Fruit fly (Drosophila melanogaster) whole organism, prepupa: Measurements from ENCODE around the gene CG9426.

ENCODE experiments used
- CG10631 ChIP-seq: fragments of 200-800 bp; sonication (Bioruptor generic); optimal IDR thresholded peaks from 2 replicates; lab custom pipeline; 2016; ENCODE audit warnings: missing biosample characterization, missing genetic modification characterization
- CG11294 ChIP-seq: fragments of 200-800 bp; sonication (Bioruptor generic); IDR thresholded peaks from 2 replicates; pipeline ENCODE4 v1.3.6; 2022; ENCODE audit warnings: missing biosample characterization, missing genetic modification characterization
- CG15336 ChIP-seq: fragments of 200-800 bp; sonication (Bioruptor generic); IDR thresholded peaks from 2 replicates; pipeline ENCODE4 v1.3.6; 2022; ENCODE audit warnings: missing biosample characterization, missing genetic modification characterization
- CG1621 ChIP-seq: fragments of 200-800 bp; sonication (Bioruptor generic); optimal IDR thresholded peaks from 3 replicates; lab custom pipeline; 2018; ENCODE audit warnings: missing biosample characterization, mild to moderate bottlenecking, missing genetic modification characterization
- CG31627 ChIP-seq: fragments of 200-800 bp; sonication (Bioruptor generic); optimal IDR thresholded peaks from 3 replicates; lab custom pipeline; 2016; ENCODE audit warnings: missing biosample characterization, missing genetic modification characterization
- CG32006 ChIP-seq: fragments of 200-800 bp; sonication (Bioruptor generic); optimal IDR thresholded peaks from 3 replicates; lab custom pipeline; 2017; ENCODE audit warnings: missing biosample characterization, mild to moderate bottlenecking, missing genetic modification characterization
- CG34406 ChIP-seq: fragments of 200-800 bp; sonication (Bioruptor generic); optimal IDR thresholded peaks from 3 replicates; lab custom pipeline; 2016; ENCODE audit warnings: missing biosample characterization, missing genetic modification characterization
- CG4318 ChIP-seq: fragments of 200-800 bp; sonication (Bioruptor generic); optimal IDR thresholded peaks from 3 replicates; lab custom pipeline; 2017; ENCODE audit warnings: missing biosample characterization, mild to moderate bottlenecking, missing genetic modification characterization
- CG6163 ChIP-seq: fragments of 200-800 bp; sonication (Bioruptor generic); IDR thresholded peaks from 3 replicates; pipeline ENCODE4 v1.3.6; 2022; ENCODE audit warnings: missing biosample characterization, missing genetic modification characterization
- CG6276 ChIP-seq: fragments of 200-800 bp; sonication (Bioruptor generic); optimal IDR thresholded peaks from 2 replicates; lab custom pipeline; 2017; ENCODE audit warnings: missing biosample characterization, mild to moderate bottlenecking, missing genetic modification characterization
- CG6854 ChIP-seq: fragments of 200-800 bp; sonication (Bioruptor generic); optimal IDR thresholded peaks from 2 replicates; lab custom pipeline; 2017; ENCODE audit warnings: missing biosample characterization, mild to moderate bottlenecking, missing genetic modification characterization
- CG7368 ChIP-seq: fragments of 200-800 bp; sonication (Bioruptor generic); optimal IDR thresholded peaks from 3 replicates; lab custom pipeline; 2016; ENCODE audit warnings: missing biosample characterization, missing genetic modification characterization
- CG8119 ChIP-seq: fragments of 200-800 bp; sonication (Bioruptor generic); IDR thresholded peaks from 3 replicates; pipeline ENCODE4 v1.3.6; 2022; ENCODE audit warnings: missing biosample characterization, missing genetic modification characterization
- CG9139 ChIP-seq: fragments of 200-800 bp; sonication (Bioruptor generic); optimal IDR thresholded peaks from 3 replicates; lab custom pipeline; 2017; ENCODE audit warnings: missing biosample characterization, mild to moderate bottlenecking, missing genetic modification characterization
- Eip78C ChIP-seq: fragments of 200-800 bp; sonication (Bioruptor generic); peaks from one replicate; lab custom pipeline; 2016; ENCODE audit warnings: missing biosample characterization, missing genetic modification characterization
- Gug ChIP-seq: fragments of 200-800 bp; sonication (Bioruptor generic); IDR thresholded peaks from 2 replicates; pipeline ENCODE4 v1.3.6; 2022; ENCODE audit warnings: missing biosample characterization, missing genetic modification characterization
- Lpt ChIP-seq: fragments of 200-800 bp; sonication (Bioruptor generic); optimal IDR thresholded peaks from 3 replicates; lab custom pipeline; 2016; ENCODE audit warnings: missing biosample characterization, missing genetic modification characterization
- Sox15 ChIP-seq: fragments of 200-800 bp; sonication (Bioruptor generic); optimal IDR thresholded peaks from 3 replicates; lab custom pipeline; 2016; ENCODE audit warnings: missing biosample characterization, missing genetic modification characterization
- achi ChIP-seq: fragments of 200-800 bp; sonication (Bioruptor generic); optimal IDR thresholded peaks from 3 replicates; lab custom pipeline; 2016; ENCODE audit warnings: missing biosample characterization, missing genetic modification characterization
- dac ChIP-seq: fragments of 200-800 bp; sonication (Bioruptor generic); optimal IDR thresholded peaks from 2 replicates; lab custom pipeline; 2017; ENCODE audit warnings: missing biosample characterization, mild to moderate bottlenecking, missing genetic modification characterization
- dsx ChIP-seq: fragments of 200-800 bp; optimal IDR thresholded peaks from 3 replicates; lab custom pipeline; 2019; ENCODE audit warnings: missing biosample characterization, mild to moderate bottlenecking, missing genetic modification characterization, moderate library complexity; ENCODE audit not compliant: poor library complexity, severe bottlenecking
- eg ChIP-seq: fragments of 200-800 bp; sonication (Bioruptor generic); IDR thresholded peaks from 3 replicates; pipeline ENCODE4 v1.3.6; 2022; ENCODE audit warnings: missing biosample characterization, missing genetic modification characterization
- fkh ChIP-seq: fragments of 200-800 bp; sonication (Bioruptor generic); optimal IDR thresholded peaks from 3 replicates; lab custom pipeline; 2017; ENCODE audit warnings: missing biosample characterization, mild to moderate bottlenecking, missing genetic modification characterization, moderate library complexity
- lz ChIP-seq: fragments of 200-800 bp; sonication (Bioruptor generic); optimal IDR thresholded peaks from 3 replicates; lab custom pipeline; 2016; ENCODE audit warnings: missing biosample characterization, missing genetic modification characterization
- pdm3 ChIP-seq: fragments of 200-800 bp; sonication (Bioruptor generic); optimal IDR thresholded peaks from 3 replicates; lab custom pipeline; 2016; ENCODE audit warnings: missing biosample characterization, missing genetic modification characterization
- salr ChIP-seq, 2 experiments: fragments of 200-800 bp; sonication (Bioruptor generic); optimal IDR thresholded peaks; 3 replicates each; lab custom pipeline; 2016 to 2018; ENCODE audit warnings: missing biosample characterization in 2 of 2, missing genetic modification characterization in 2 of 2, mild to moderate bottlenecking in 1 of 2
- ss ChIP-seq, 2 experiments: fragments of 200-800 bp; sonication (Bioruptor generic); optimal IDR thresholded peaks; 2 replicates in 1 of 2; 3 replicates in 1 of 2; lab custom pipeline; 2017 to 2018; ENCODE audit warnings: mild to moderate bottlenecking in 2 of 2, missing biosample characterization in 2 of 2, missing genetic modification characterization in 2 of 2, moderate library complexity in 1 of 2
- svp ChIP-seq: fragments of 200-800 bp; sonication (Bioruptor generic); peaks from one replicate; lab custom pipeline; 2016; ENCODE audit warnings: missing biosample characterization, missing genetic modification characterization
- topi ChIP-seq: fragments of 200-800 bp; sonication (Bioruptor generic); optimal IDR thresholded peaks from 3 replicates; lab custom pipeline; 2016; ENCODE audit warnings: missing biosample characterization, missing genetic modification characterization
- vri ChIP-seq: fragments of 200-800 bp; sonication (Bioruptor generic); optimal IDR thresholded peaks from 3 replicates; lab custom pipeline; 2016; ENCODE audit warnings: missing biosample characterization, mild to moderate bottlenecking, missing genetic modification characterization

The CG9426 gene

dm6 chr2L:13245855-13246645 is 26.3 kb upstream of the CG9426 start, which contains the start of gene CG16820:
Gene CG16820, plus strand, starts transcription at chr2L:13246232.
- TF ChIP-seq Lpt = peak; percentile 57
- no peak for TF ChIP-seq vri (GFP tag; lab: Kevin White, UChicago)
- TF ChIP-seq CG9139 (GFP tag; lab: Kevin White, UChicago) = no peak
- no peak for TF ChIP-seq lz (GFP tag; lab: Kevin White, UChicago)
- no peak for TF ChIP-seq ss (GFP tag; optimal IDR thresholded peaks at IDR 0.05; lab: Kevin White, UChicago)
- no peak for TF ChIP-seq CG6854 (GFP tag; lab: Kevin White, UChicago)
- 0 out of 3 replicates have a peak, but pooled peaks have one; percentile 50 for TF ChIP-seq CG6163 (GFP tag; lab: Robert Waterston, UW)
- no peak for TF ChIP-seq CG31627 (GFP tag; lab: Kevin White, UChicago)
- TF ChIP-seq CG6276 = peak; percentile 75
- no peak for TF ChIP-seq CG32006 (GFP tag; lab: Kevin White, UChicago)
- no peak for TF ChIP-seq fkh (GFP tag; lab: Kevin White, UChicago)
- peak; percentile 15 for TF ChIP-seq dac (GFP tag; lab: Kevin White, UChicago)
- TF ChIP-seq CG11294 (GFP tag; lab: Robert Waterston, UW) = no peak
- TF ChIP-seq dsx (GFP tag; lab: Kevin White, UChicago) = no peak
- TF ChIP-seq CG8119 (GFP tag; lab: Robert Waterston, UW) = peak; percentile 84
- peak; percentile 80 for TF ChIP-seq CG15336 (GFP tag; lab: Robert Waterston, UW)
- no peak for TF ChIP-seq CG34406 (GFP tag; lab: Kevin White, UChicago)
- peak; percentile 76; the same call in 2 of the 3 replicates for TF ChIP-seq eg (GFP tag; lab: Robert Waterston, UW)
- peak; percentile 53 for TF ChIP-seq Eip78C
- TF ChIP-seq CG7368 = no peak
- TF ChIP-seq, all 60 proteins: peak for 8

- TF ChIP-seq topi (GFP tag; lab: Kevin White, UChicago) (no peak), svp (GFP tag; lab: Kevin White, UChicago) (peak; percentile 17)
Measured at dm6 chr2L:13244759-13245308, 25.1 kb upstream of the CG9426 start.

dm6 chr2L:13239689-13240088 is 20.0 kb upstream of the CG9426 start, which contains the start of gene Jhbp13:
Gene Jhbp13, plus strand, starts transcription at chr2L:13239989.
- no peak for TF ChIP-seq CG4318 (GFP tag; lab: Kevin White, UChicago)

dm6 chr2L:13236194-13236593 is 16.5 kb upstream of the CG9426 start, which contains the start of gene Jhbp14:
Gene Jhbp14, plus strand, starts transcription at chr2L:13236494.
- TF ChIP-seq CG10631 (no peak), achi (GFP tag; lab: Kevin White, UChicago) (no peak), pdm3 (GFP tag; lab: Kevin White, UChicago) (no peak), eg (GFP tag; lab: Robert Waterston, UW) (no peak), CG6276 (no peak), CG15336 (GFP tag; lab: Robert Waterston, UW) (no peak), salr (GFP tag; optimal IDR thresholded peaks at IDR 0.05; lab: Kevin White, UChicago) (no peak), Gug (no peak), Lpt (no peak), fkh (GFP tag; lab: Kevin White, UChicago) (no peak), Sox15 (no peak), svp (GFP tag; lab: Kevin White, UChicago) (no peak)

dm6 chr2L:13234610-13235489 is 15.1 kb upstream of the CG9426 start, which contains the start of gene Mabi:
Gene Mabi, minus strand, starts transcription at chr2L:13234660.
- no peak for TF ChIP-seq CG1621 (tag; lab: Kevin White, UChicago)
- TF ChIP-seq fkh (GFP tag; lab: Kevin White, UChicago) = no peak
- TF ChIP-seq CG15336 (GFP tag; lab: Robert Waterston, UW) = no peak
- TF ChIP-seq salr (GFP tag; optimal IDR thresholded peaks at IDR 0.05; lab: Kevin White, UChicago) = no peak
